Worm (Caenorhabditis elegans) whole organism, young adult: ENCODE measurements around the gene Y38A10A.11.
A peak's percentile ranks its signal among the peaks of the same experiment; 100 is the strongest.

Experiments
- B0336.3 ChIP-seq: fragments of 200-800 bp; sonication (Bioruptor generic); IDR thresholded peaks from 2 replicates; pipeline ENCODE4 v1.3.6; 2022; ENCODE audit warnings: missing genetic modification characterization, missing compliant biosample characterization
- D2030.7 ChIP-seq: fragments of 200-800 bp; sonication (Bioruptor generic); IDR thresholded peaks from 2 replicates; pipeline ENCODE4 v1.3.6; 2022; ENCODE audit warnings: missing genetic modification reagents, missing genetic modification characterization, missing compliant biosample characterization
- F39B2.1 ChIP-seq: fragments of 200-800 bp; sonication (Bioruptor generic); IDR thresholded peaks from 2 replicates; pipeline ENCODE4 v1.3.6; 2022; ENCODE audit warnings: missing genetic modification reagents, missing genetic modification characterization, missing compliant biosample characterization
- F49E8.2 ChIP-seq: sonication (generic microtip); optimal IDR thresholded peaks from 3 replicates; lab custom pipeline; 2017; ENCODE audit warnings: missing genetic modification characterization, mild to moderate bottlenecking, missing compliant biosample characterization, antibody characterized with exemption, moderate library complexity; ENCODE audit not compliant: insufficient read depth
- F57C9.4 ChIP-seq: sonication (generic microtip); optimal IDR thresholded peaks from 2 replicates; lab custom pipeline; 2017; ENCODE audit warnings: mild to moderate bottlenecking, missing genetic modification characterization, missing compliant biosample characterization
- Y53G8AR.9 ChIP-seq: fragments of 200-800 bp; sonication (Bioruptor generic); conservative IDR thresholded peaks from 2 replicates; pipeline ENCODE4 v1.3.6; 2022; ENCODE audit warnings: missing genetic modification reagents, missing genetic modification characterization, missing compliant biosample characterization
- Y79H2A.3 ChIP-seq: fragments of 200-800 bp; sonication (Bioruptor generic); conservative IDR thresholded peaks from 2 replicates; pipeline ENCODE4 v1.3.6; 2022; ENCODE audit warnings: missing genetic modification reagents, missing genetic modification characterization, missing compliant biosample characterization
- Y95B8A.8 ChIP-seq: fragments of 200-800 bp; sonication (Bioruptor generic); IDR thresholded peaks from 2 replicates; pipeline ENCODE4 v1.3.6; 2022; ENCODE audit warnings: missing genetic modification reagents, missing genetic modification characterization, missing compliant biosample characterization
- ZK185.1 ChIP-seq: sonication (generic microtip); optimal IDR thresholded peaks from 2 replicates; lab custom pipeline; 2016; ENCODE audit warnings: mild to moderate bottlenecking, missing genetic modification characterization, missing compliant biosample characterization; ENCODE audit not compliant: poor library complexity, severe bottlenecking
- ama-1 ChIP-seq, 3 experiments: fragments of 150-350 bp in 1 of 3; sonication (generic microtip) in 2 of 3; optimal IDR thresholded peaks; 2 replicates each; lab custom pipeline; 2014 to 2018; ENCODE audit warnings: missing biosample characterization in 2 of 3, missing genetic modification characterization in 2 of 3, missing genetic modification reagents in 2 of 3
- athp-1 ChIP-seq: sonication (generic microtip); optimal IDR thresholded peaks from 2 replicates; lab custom pipeline; 2017; ENCODE audit warnings: mild to moderate bottlenecking, missing genetic modification characterization, missing compliant biosample characterization
- attf-5 ChIP-seq: fragments of 200-800 bp; sonication (Bioruptor generic); optimal IDR thresholded peaks from 2 replicates; lab custom pipeline; 2018; ENCODE audit warnings: mild to moderate bottlenecking, missing genetic modification characterization, missing compliant biosample characterization
- cebp-1 ChIP-seq, 2 experiments: fragments of 200-800 bp in 1 of 2; sonication (Bioruptor generic) in 1 of 2; sonication (generic microtip) in 1 of 2; IDR thresholded peaks in 1 of 2; optimal IDR thresholded peaks in 1 of 2; 2 replicates each; pipeline versions ENCODE4 v1.3.6 to Lab custom; 2017 to 2022; ENCODE audit warnings: missing compliant biosample characterization in 2 of 2, missing genetic modification characterization in 2 of 2, mild to moderate bottlenecking in 1 of 2, missing genetic modification reagents in 1 of 2, moderate library complexity in 1 of 2
- ceh-100 ChIP-seq: fragments of 200-800 bp; sonication (Bioruptor generic); IDR thresholded peaks from 2 replicates; pipeline ENCODE4 v1.3.6; 2022; ENCODE audit warnings: missing genetic modification reagents, missing genetic modification characterization, missing compliant biosample characterization
- ceh-27 ChIP-seq: fragments of 200-800 bp; sonication (Bioruptor generic); optimal IDR thresholded peaks from 2 replicates; lab custom pipeline; 2018; ENCODE audit warnings: mild to moderate bottlenecking, missing genetic modification characterization, moderate library complexity, missing compliant biosample characterization
- ceh-79 ChIP-seq: sonication (generic microtip); optimal IDR thresholded peaks from 2 replicates; lab custom pipeline; 2017; ENCODE audit warnings: mild to moderate bottlenecking, missing genetic modification characterization, missing compliant biosample characterization
- ceh-91 ChIP-seq: fragments of 200-800 bp; sonication (Bioruptor generic); IDR thresholded peaks from 2 replicates; pipeline ENCODE4 v1.3.6; 2022; ENCODE audit warnings: missing genetic modification reagents, missing genetic modification characterization, missing compliant biosample characterization
- die-1 ChIP-seq: sonication (generic microtip); optimal IDR thresholded peaks from 2 replicates; lab custom pipeline; 2016; ENCODE audit warnings: missing genotype, mild to moderate bottlenecking, missing genetic modification characterization, missing compliant biosample characterization
- egl-18 ChIP-seq: fragments of 200-800 bp; sonication (Bioruptor generic); IDR thresholded peaks from 2 replicates; pipeline ENCODE4 v1.3.6; 2022; ENCODE audit warnings: missing genetic modification reagents, missing genetic modification characterization, missing compliant biosample characterization
- ets-4 ChIP-seq: fragments of 200-800 bp; sonication (Bioruptor generic); optimal IDR thresholded peaks from 2 replicates; lab custom pipeline; 2018; ENCODE audit warnings: mild to moderate bottlenecking, missing genetic modification characterization, missing compliant biosample characterization
- him-1 ChIP-seq: sonication (generic microtip); optimal IDR thresholded peaks from 2 replicates; lab custom pipeline; 2016; ENCODE audit warnings: missing genotype, missing genetic modification reagents, missing genetic modification characterization, missing compliant biosample characterization
- hmg-1.2 ChIP-seq: fragments of 200-800 bp; sonication (Bioruptor generic); IDR thresholded peaks from 2 replicates; pipeline ENCODE4 v1.3.6; 2022; ENCODE audit warnings: missing genetic modification reagents, missing genetic modification characterization, missing compliant biosample characterization
- hrde-1 ChIP-seq: sonication (generic microtip); optimal IDR thresholded peaks from 2 replicates; lab custom pipeline; 2016; ENCODE audit warnings: missing genetic modification characterization, mild to moderate bottlenecking, missing compliant biosample characterization, moderate library complexity, missing genotype, missing genetic modification reagents, borderline replicate concordance
- lin-26 ChIP-seq: fragments of 200-800 bp; sonication (Bioruptor generic); IDR thresholded peaks from 2 replicates; pipeline ENCODE4 v1.3.6; 2022; ENCODE audit warnings: missing genetic modification reagents, missing genetic modification characterization, missing compliant biosample characterization
- lin-40 ChIP-seq: sonication (generic microtip); optimal IDR thresholded peaks from 2 replicates; lab custom pipeline; 2016; ENCODE audit warnings: missing genetic modification characterization, mild to moderate bottlenecking, missing compliant biosample characterization, missing genotype, missing genetic modification reagents
- madf-6 ChIP-seq: fragments of 200-800 bp; sonication (Bioruptor generic); IDR thresholded peaks from 2 replicates; pipeline ENCODE4 v1.3.6; 2022; ENCODE audit warnings: missing genetic modification reagents, missing genetic modification characterization, missing compliant biosample characterization
- madf-8 ChIP-seq: fragments of 200-800 bp; sonication (Bioruptor generic); conservative IDR thresholded peaks from 2 replicates; pipeline ENCODE4 v1.3.6; 2022; ENCODE audit warnings: missing genetic modification reagents, missing genetic modification characterization, missing compliant biosample characterization
- mel-28 ChIP-seq: sonication (generic microtip); optimal IDR thresholded peaks from 2 replicates; lab custom pipeline; 2016; ENCODE audit warnings: borderline replicate concordance, mild to moderate bottlenecking, missing genetic modification characterization, missing compliant biosample characterization
- mxl-1 ChIP-seq: sonication (generic microtip); optimal IDR thresholded peaks from 2 replicates; lab custom pipeline; 2016; ENCODE audit warnings: missing genetic modification characterization, missing compliant biosample characterization
- nfyb-1 ChIP-seq: fragments of 200-800 bp; sonication (Bioruptor generic); IDR thresholded peaks from 2 replicates; pipeline ENCODE4 v1.3.6; 2022; ENCODE audit warnings: missing genetic modification reagents, missing genetic modification characterization, missing compliant biosample characterization
- pbrm-1 ChIP-seq: fragments of 200-800 bp; sonication (Bioruptor generic); IDR thresholded peaks from 2 replicates; pipeline ENCODE4 v1.3.6; 2022; ENCODE audit warnings: missing genetic modification reagents, missing genetic modification characterization, missing compliant biosample characterization
- rcor-1 ChIP-seq: fragments of 200-800 bp; sonication (Bioruptor generic); IDR thresholded peaks from 2 replicates; pipeline ENCODE4 v1.3.6; 2022; ENCODE audit warnings: missing genetic modification reagents, missing genetic modification characterization, missing compliant biosample characterization
- rec-8 ChIP-seq, 2 experiments: sonication (generic microtip); optimal IDR thresholded peaks; 2 replicates each; lab custom pipeline; 2016; ENCODE audit warnings: mild to moderate bottlenecking in 2 of 2, missing genetic modification characterization in 2 of 2, missing genetic modification reagents in 2 of 2, missing genotype in 2 of 2, missing biosample characterization in 1 of 2, missing compliant biosample characterization in 1 of 2, moderate library complexity in 1 of 2
- repo-1 ChIP-seq: sonication (generic microtip); optimal IDR thresholded peaks from 2 replicates; lab custom pipeline; 2017; ENCODE audit warnings: mild to moderate bottlenecking, missing genetic modification characterization, missing compliant biosample characterization
- sdz-38 ChIP-seq: sonication (generic microtip); optimal IDR thresholded peaks from 2 replicates; lab custom pipeline; 2016; ENCODE audit warnings: missing genotype, missing genetic modification characterization, missing compliant biosample characterization
- snpc-3.4 ChIP-seq: sonication (generic microtip); optimal IDR thresholded peaks from 2 replicates; lab custom pipeline; 2017; ENCODE audit warnings: missing genetic modification characterization, mild to moderate bottlenecking, missing compliant biosample characterization, antibody characterized with exemption, moderate library complexity, missing genotype, missing genetic modification reagents
- snpc-4 ChIP-seq, 5 experiments: fragments of 150-350 bp in 1 of 5; sonication (generic microtip) in 4 of 5; optimal IDR thresholded peaks; 2 replicates each; lab custom pipeline; 2014 to 2018; ENCODE audit warnings: missing genetic modification characterization in 5 of 5, missing biosample characterization in 3 of 5, antibody characterized with exemption in 2 of 5, mild to moderate bottlenecking in 2 of 5, missing compliant biosample characterization in 2 of 5, missing genotype in 2 of 5, moderate library complexity in 2 of 5, missing genetic modification reagents in 1 of 5
- tbp1 ChIP-seq: fragments of 200-800 bp; sonication (Bioruptor generic); optimal IDR thresholded peaks from 2 replicates; lab custom pipeline; 2018; ENCODE audit warnings: mild to moderate bottlenecking, missing genetic modification characterization, missing compliant biosample characterization
- tbx-9 ChIP-seq: sonication (generic microtip); optimal IDR thresholded peaks from 2 replicates; lab custom pipeline; 2016; ENCODE audit warnings: borderline replicate concordance, missing genetic modification characterization, inconsistent platforms, missing compliant biosample characterization
- unc-130 ChIP-seq: sonication (generic microtip); optimal IDR thresholded peaks from 2 replicates; lab custom pipeline; 2016; ENCODE audit warnings: missing genetic modification reagents, missing genetic modification characterization, missing compliant biosample characterization
- xnd-1 ChIP-seq: sonication (generic microtip); optimal IDR thresholded peaks from 2 replicates; lab custom pipeline; 2016; ENCODE audit warnings: missing genotype, missing genetic modification reagents, missing genetic modification characterization, missing compliant biosample characterization
- ztf-28 ChIP-seq: fragments of 200-800 bp; sonication (Bioruptor generic); IDR thresholded peaks from 2 replicates; pipeline ENCODE4 v1.3.6; 2022; ENCODE audit warnings: missing genetic modification reagents, missing genetic modification characterization, missing compliant biosample characterization

Gene Y38A10A.11

ce11 chrV:6099634-6100033 lies 3.7 kb downstream of the Y38A10A.11 start:
- TF ChIP-seq hmg-1.2 (GFP tag; lab: Robert Waterston, UW) (0 out of 2 replicates have a peak, but pooled peaks have one; percentile 9), lin-26 (GFP tag; lab: Robert Waterston, UW) (0 out of 2 replicates have a peak, but pooled peaks have one; percentile 38), F39B2.1 (GFP tag; lab: Robert Waterston, UW) (no peak)

DNA sequence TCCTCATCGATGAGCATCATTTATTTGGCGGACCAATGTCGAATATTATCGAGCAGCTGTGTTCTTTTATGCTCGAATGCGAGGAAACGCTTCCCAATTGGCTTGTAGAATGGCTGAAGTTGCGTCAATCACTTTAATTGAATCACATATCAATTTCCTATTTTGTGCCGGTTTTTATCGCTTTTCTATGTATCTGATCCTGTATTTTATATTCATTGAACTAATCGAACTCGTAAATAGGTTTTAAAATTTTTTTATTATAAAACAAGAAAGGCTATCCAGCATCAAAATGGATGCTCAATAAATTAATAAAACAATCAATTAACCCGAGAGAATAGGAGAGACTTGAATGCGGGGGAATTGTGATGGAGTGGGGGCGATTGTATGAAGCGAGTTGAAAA lies 4.6 kb downstream of the Y38A10A.11 start:
- TF ChIP-seq egl-18 (GFP tag; lab: Robert Waterston, UW) (no peak), athp-1 (tag; lab: Kevin White, UChicago) (peak; percentile 49), ceh-27 (no peak), sdz-38 (tag; lab: Kevin White, UChicago) (no peak), ets-4 (no peak), madf-6 (GFP tag; lab: Robert Waterston, UW) (peak; percentile 49; the same call in 1 of the 2 replicates), him-1 (tag; lab: Kevin White, UChicago) (peak; percentile 71), pbrm-1 (peak; percentile 57; the same call in 1 of the 2 replicates), nfyb-1 (GFP tag; lab: Robert Waterston, UW) (peak; percentile 79; the same call in 1 of the 2 replicates), cebp-1 (GFP tag; IDR thresholded peaks at IDR 0.05; lab: Robert Waterston, UW) (no peak), cebp-1 (tag; optimal IDR thresholded peaks at IDR 0.05; lab: Kevin White, UChicago) (peak; percentile 9), Y53G8AR.9 (GFP tag; lab: Robert Waterston, UW) (0 out of 2 replicates have a peak, but pooled peaks have one; percentile 42), snpc-3.4 (tag; lab: Kevin White, UChicago) (peak; percentile 51), tbx-9 (tag; lab: Kevin White, UChicago) (no peak), repo-1 (peak; percentile 28), D2030.7 (GFP tag; lab: Robert Waterston, UW) (peak; percentile 54; the same call in 1 of the 2 replicates), Y79H2A.3 (GFP tag; lab: Robert Waterston, UW) (peak; percentile 73; the same call in 1 of the 2 replicates), snpc-4 (GFP tag; optimal IDR thresholded peaks at IDR 0.05; lab: Kevin White, UChicago) (no peak), snpc-4 (tag; optimal IDR thresholded peaks at IDR 0.05; lab: Kevin White, UChicago) (peak in 1 of 4 experiments; percentile 2), hrde-1 (tag; lab: Kevin White, UChicago) (peak; percentile 74), rec-8 (tag; optimal IDR thresholded peaks at IDR 0.05; lab: Kevin White, UChicago) (peak in 1 of 2 experiments; percentile 10), mel-28 (tag; lab: Kevin White, UChicago) (peak; percentile 37), unc-130 (no peak), die-1 (tag; lab: Kevin White, UChicago) (peak; percentile 42), F49E8.2 (tag; lab: Kevin White, UChicago) (no peak), ceh-91 (GFP tag; lab: Robert Waterston, UW) (no peak), xnd-1 (tag; lab: Kevin White, UChicago) (no peak), rcor-1 (GFP tag; lab: Robert Waterston, UW) (no peak), B0336.3 (peak; percentile 42; the same call in 1 of the 2 replicates), Y95B8A.8 (peak; percentile 38; the same call in 1 of the 2 replicates), lin-40 (no peak), ama-1 (optimal IDR thresholded peaks at IDR 0.05; lab: Kevin White, UChicago) (peak; percentile 74), ama-1 (GFP tag; optimal IDR thresholded peaks at IDR 0.05; lab: Kevin White, UChicago) (peak in 1 of 2 experiments; percentile 65), madf-8 (GFP tag; lab: Robert Waterston, UW) (0 out of 2 replicates have a peak, but pooled peaks have one; percentile 7), attf-5 (GFP tag; lab: Kevin White, UChicago) (peak; percentile 10), ZK185.1 (tag; lab: Kevin White, UChicago) (no peak), mxl-1 (tag; lab: Kevin White, UChicago) (peak; percentile 32), tbp1 (peak; percentile 8), lin-26 (GFP tag; lab: Robert Waterston, UW) (peak; percentile 58; the same call in 1 of the 2 replicates), ztf-28 (GFP tag; lab: Robert Waterston, UW) (no peak), F57C9.4 (tag; lab: Kevin White, UChicago) (no peak), ceh-79 (tag; lab: Kevin White, UChicago) (no peak), ceh-100 (GFP tag; lab: Robert Waterston, UW) (no peak)
